Fruit fly (Drosophila melanogaster): ENCODE results near the gene eIF2alpha.

DNA sequence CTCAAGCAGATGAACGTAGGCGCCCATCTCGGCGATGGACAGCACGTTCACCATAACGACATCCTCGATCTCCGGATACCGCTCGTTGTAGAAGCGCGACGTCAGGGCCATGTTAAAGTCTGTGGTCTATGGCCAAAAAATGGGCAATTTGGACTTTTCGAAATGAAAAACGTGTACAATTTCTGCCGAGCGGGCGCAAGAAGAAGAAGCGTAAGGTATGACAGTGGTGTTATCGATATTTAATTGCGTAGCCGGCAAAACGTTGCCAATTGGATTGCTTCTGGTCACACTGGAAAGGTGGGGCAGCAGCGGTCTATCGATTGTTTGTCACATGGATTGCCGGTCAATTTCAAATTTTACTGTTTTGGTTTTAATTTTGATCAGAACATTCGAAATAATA is at the start of gene eIF2alpha:
- no peak for TF ChIP-seq Hr4 (GFP tag; optimal IDR thresholded peaks at IDR 0.05)
- TF ChIP-seq CG31627 (GFP tag; optimal IDR thresholded peaks at IDR 0.05) = no peak
- TF ChIP-seq CG10669 (GFP tag; optimal IDR thresholded peaks at IDR 0.05) = no peak
- TF ChIP-seq CG3032 (tag; optimal IDR thresholded peaks at IDR 0.05) = no peak
- no peak for TF ChIP-seq Lpt (GFP tag; optimal IDR thresholded peaks at IDR 0.05)
- TF ChIP-seq fkh (GFP tag; optimal IDR thresholded peaks at IDR 0.05) = no peak

All from whole organism, prepupa.